Worm (Caenorhabditis elegans) whole organism, L4/young adult: ENCODE data around the gene ZK1290.10.

Source experiments
- W03F9.2 ChIP-seq: fragments of 150-350 bp; optimal IDR thresholded peaks from 2 replicates; lab custom pipeline; 2014; ENCODE audit warnings: missing biosample characterization, missing genetic modification characterization
- dao-5 ChIP-seq: sonication (generic microtip); optimal IDR thresholded peaks from 2 replicates; lab custom pipeline; 2016; ENCODE audit warnings: missing genotype, missing genetic modification characterization, moderate library complexity, missing compliant biosample characterization
- him-1 ChIP-seq: sonication (generic microtip); optimal IDR thresholded peaks from 2 replicates; lab custom pipeline; 2016; ENCODE audit warnings: missing genotype, missing genetic modification reagents, missing genetic modification characterization, missing compliant biosample characterization

DNA sequence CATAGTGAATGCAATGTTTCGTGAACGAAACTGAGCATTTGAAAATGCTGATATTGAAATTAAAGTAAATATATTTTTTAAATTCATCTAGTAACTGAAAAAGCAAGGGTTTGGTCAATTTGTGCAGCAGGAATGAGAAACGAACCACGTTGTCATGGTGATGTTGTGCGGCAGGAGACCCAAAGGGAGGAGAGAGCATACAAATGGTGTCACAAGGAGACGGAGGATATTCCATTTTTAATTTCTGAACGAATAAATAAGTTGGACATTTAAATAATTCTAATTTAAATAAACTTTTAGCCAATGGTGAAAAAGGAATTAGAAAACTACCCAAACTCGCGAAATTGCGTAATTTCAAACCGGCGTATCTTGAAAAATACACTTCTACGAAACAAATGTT lies 29.8 kb upstream of the ZK1290.10 start, which contains the start of gene mks-3:
- TF ChIP-seq W03F9.2 (tag; lab: Kevin White, UChicago) (no peak), dao-5 (tag; lab: Kevin White, UChicago) (no peak), him-1 (no peak)
